Fruit fly (Drosophila melanogaster): ENCODE data around the gene CG33689.

CG33689 gene

DNA sequence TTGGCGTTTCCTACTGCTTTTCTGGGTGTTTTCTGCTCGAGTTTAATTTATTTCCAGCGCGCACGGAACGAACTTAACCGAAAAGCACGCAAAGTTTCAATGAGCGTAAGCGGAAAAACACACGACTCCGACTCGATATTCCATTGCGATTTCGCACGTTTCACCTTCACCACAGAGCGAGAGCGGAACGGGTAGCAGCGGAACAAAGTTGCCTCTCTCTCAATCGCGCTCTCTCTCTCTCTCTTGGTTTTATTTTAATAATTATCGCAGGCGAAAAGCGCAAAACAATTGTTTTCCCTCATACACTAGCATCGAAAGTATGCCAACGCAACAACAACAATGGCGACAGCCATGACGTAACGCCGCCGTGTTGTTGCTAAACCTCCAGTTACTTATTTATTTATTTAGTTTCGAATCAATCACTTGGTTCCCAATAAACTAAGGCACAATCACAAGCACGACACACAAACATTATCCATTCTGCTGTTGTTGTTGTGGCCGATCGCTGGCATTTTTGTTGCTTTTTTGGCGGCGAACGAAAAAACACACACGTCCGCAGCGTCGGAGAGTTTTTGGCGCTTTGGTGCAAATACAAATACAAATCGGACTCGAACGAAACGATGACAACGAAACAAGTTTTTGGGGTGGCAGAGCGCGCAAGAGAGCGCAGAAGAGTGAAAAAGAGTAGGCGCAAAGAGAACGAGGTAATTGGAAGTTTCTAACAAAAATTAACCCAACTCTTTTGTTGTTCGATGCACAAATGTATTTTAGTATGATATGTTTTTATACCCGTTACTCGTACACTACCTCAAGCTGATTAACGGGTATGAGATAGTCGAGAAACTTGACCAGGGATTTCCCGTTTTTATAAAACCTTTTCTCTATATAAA is 35.6 kb upstream of the CG33689 start, which contains the start of gene CG5151 (continued):
- peak; percentile 56 for TF ChIP-seq sens (GFP tag)
- no peak for TF ChIP-seq CG8359 (GFP tag; optimal IDR thresholded peaks at IDR 0.05; ENCODE audit: borderline replicate concordance)
- TF ChIP-seq CG5180 (GFP tag; optimal IDR thresholded peaks at IDR 0.05): peak; percentile 80
- peak; percentile 27 for TF ChIP-seq Dek (tag; optimal IDR thresholded peaks at IDR 0.05)
- peak; percentile 9 for TF ChIP-seq phol (tag; optimal IDR thresholded peaks at IDR 0.05)
- TF ChIP-seq mld (GFP tag; IDR thresholded peaks at IDR 0.05; ENCODE audit: partially characterized antibody): peak; percentile 84; the same call in 2 of the 3 replicates
- TF ChIP-seq CG2202 (tag; optimal IDR thresholded peaks at IDR 0.05): no peak
- no peak for TF ChIP-seq CG12391 (tag; optimal IDR thresholded peaks at IDR 0.05)
- TF ChIP-seq Hmr (GFP tag; optimal IDR thresholded peaks at IDR 0.05): peak; percentile 17
- TF ChIP-seq Nf-YC (tag; optimal IDR thresholded peaks at IDR 0.05): peak; percentile 21
- TF ChIP-seq mam (GFP tag; optimal IDR thresholded peaks at IDR 0.05): no peak
- peak; percentile 75 for TF ChIP-seq CG34376 (GFP tag; optimal IDR thresholded peaks at IDR 0.05)
- peak; percentile 18 for TF ChIP-seq scrt (GFP tag; optimal IDR thresholded peaks at IDR 0.05)
- TF ChIP-seq gcm2 (GFP tag; optimal IDR thresholded peaks at IDR 0.05): no peak
- TF ChIP-seq gro (GFP tag; optimal IDR thresholded peaks at IDR 0.05): peak; percentile 10
- no peak for TF ChIP-seq eve (GFP tag; optimal IDR thresholded peaks at IDR 0.05)
- TF ChIP-seq CG9215 (GFP tag; IDR thresholded peaks at IDR 0.05): no peak
- TF ChIP-seq CG17385 (GFP tag; optimal IDR thresholded peaks at IDR 0.05): peak; percentile 13
- TF ChIP-seq ssp (GFP tag; IDR thresholded peaks at IDR 0.05): no peak
- peak; percentile 87 for TF ChIP-seq CG6791 (GFP tag; IDR thresholded peaks at IDR 0.05; ENCODE audit: partially characterized antibody)
- peak; percentile 64 for TF ChIP-seq CG16813 (GFP tag; IDR thresholded peaks at IDR 0.05; ENCODE audit: partially characterized antibody)
- TF ChIP-seq Pdp1 (GFP tag; optimal IDR thresholded peaks at IDR 0.05): peak in 1 of 2 experiments; percentile 95
- no peak for TF ChIP-seq CG2712 (tag; optimal IDR thresholded peaks at IDR 0.05)
- TF ChIP-seq Deaf1 (tag; optimal IDR thresholded peaks at IDR 0.05): peak; percentile 59
- TF ChIP-seq mirr (GFP tag; optimal IDR thresholded peaks at IDR 0.05): peak; percentile 38
- TF ChIP-seq nerfin-1 (tag; optimal IDR thresholded peaks at IDR 0.05): no peak
- TF ChIP-seq CG9437 (GFP tag; optimal IDR thresholded peaks at IDR 0.05): peak; percentile 44
- no peak for TF ChIP-seq toy (GFP tag; IDR thresholded peaks at IDR 0.05)
- peak; percentile 70 for TF ChIP-seq cg (GFP tag; optimal IDR thresholded peaks at IDR 0.05)
- TF ChIP-seq chm (GFP tag; IDR thresholded peaks at IDR 0.05): peak; percentile 83; the same call in 1 of the 2 replicates
- TF ChIP-seq B-H2 (GFP tag; optimal IDR thresholded peaks at IDR 0.05): peak; percentile 14
- TF ChIP-seq sob (GFP tag; IDR thresholded peaks at IDR 0.05): no peak
- peak; percentile 19 for TF ChIP-seq CG12769 (tag; optimal IDR thresholded peaks at IDR 0.05)
- TF ChIP-seq Atf6 (GFP tag; IDR thresholded peaks at IDR 0.05): 0 out of 2 replicates have a peak, but pooled peaks have one; percentile 29
- peak; percentile 45; the same call in 1 of the 2 replicates for TF ChIP-seq amos (GFP tag; IDR thresholded peaks at IDR 0.05; ENCODE audit: partially characterized antibody)
- TF ChIP-seq CG13296 (GFP tag; optimal IDR thresholded peaks at IDR 0.05): peak; percentile 22
- no peak for TF ChIP-seq Awh (GFP tag; IDR thresholded peaks at IDR 0.05)
- peak; percentile 81 for TF ChIP-seq Med (GFP tag)
- TF ChIP-seq CG13287 (GFP tag; IDR thresholded peaks at IDR 0.05; ENCODE audit: partially characterized antibody): peak; percentile 46
- peak; percentile 49 for TF ChIP-seq run (tag; optimal IDR thresholded peaks at IDR 0.05)
- no peak for TF ChIP-seq ap (GFP tag; IDR thresholded peaks at IDR 0.05)
- peak; percentile 69 for TF ChIP-seq Scr (GFP tag; IDR thresholded peaks at IDR 0.05; ENCODE audit: partially characterized antibody)
- no peak for TF ChIP-seq Hr3 (GFP tag; optimal IDR thresholded peaks at IDR 0.05)
- TF ChIP-seq bsh (GFP tag; optimal IDR thresholded peaks at IDR 0.05): peak in 1 of 2 experiments; percentile 59
- TF ChIP-seq ranshi (GFP tag; IDR thresholded peaks at IDR 0.05): peak; percentile 41; the same call in 1 of the 2 replicates
- peak; percentile 81 for TF ChIP-seq Bgb (GFP tag; IDR thresholded peaks at IDR 0.05; ENCODE audit: partially characterized antibody)
- peak; percentile 4 for TF ChIP-seq sqz (GFP tag; optimal IDR thresholded peaks at IDR 0.05)
